Fruit fly (Drosophila melanogaster) whole organism, embryonic: Measurements from ENCODE around the gene CG32599.

ENCODE experiments used
- Adf1 ChIP-seq: fragments of 200-800 bp; sonication (Bioruptor generic); IDR thresholded peaks from 2 replicates; pipeline ENCODE4 v1.3.6; 2022; ENCODE audit warnings: missing biosample characterization, missing genetic modification characterization
- CG11093 ChIP-seq: fragments of 200-800 bp; sonication (Bioruptor generic); IDR thresholded peaks from 3 replicates; pipeline ENCODE4 v1.3.6; 2022; ENCODE audit warnings: missing biosample characterization, missing genetic modification characterization
- CG12744 ChIP-seq: fragments of 200-800 bp; sonication (Bioruptor generic); optimal IDR thresholded peaks from 2 replicates; lab custom pipeline; 2016; ENCODE audit warnings: missing biosample characterization, missing genetic modification characterization
- CG12769 ChIP-seq: fragments of 200-800 bp; sonication (Bioruptor generic); optimal IDR thresholded peaks from 2 replicates; lab custom pipeline; 2019; ENCODE audit warnings: missing biosample characterization, mild to moderate bottlenecking, missing genetic modification characterization, moderate library complexity
- CG1529 ChIP-seq: fragments of 200-800 bp; sonication (Bioruptor generic); optimal IDR thresholded peaks from 3 replicates; lab custom pipeline; 2018; ENCODE audit warnings: missing biosample characterization, missing genetic modification characterization
- CG15479 ChIP-seq: fragments of 200-800 bp; sonication (Bioruptor generic); optimal IDR thresholded peaks from 3 replicates; lab custom pipeline; 2019; ENCODE audit warnings: missing biosample characterization, mild to moderate bottlenecking, missing genetic modification characterization, moderate library complexity
- CG15514 ChIP-seq: fragments of 200-800 bp; sonication (Bioruptor generic); optimal IDR thresholded peaks from 3 replicates; lab custom pipeline; 2017; ENCODE audit warnings: missing biosample characterization, missing genetic modification characterization, mild to moderate bottlenecking, moderate library complexity, missing genetic modification reagents
- CG15696 ChIP-seq: fragments of 200-800 bp; sonication (Bioruptor generic); optimal IDR thresholded peaks from 2 replicates; lab custom pipeline; 2019; ENCODE audit warnings: missing biosample characterization, mild to moderate bottlenecking, missing genetic modification characterization, moderate library complexity
- CG2120 ChIP-seq: fragments of 200-800 bp; sonication (Bioruptor generic); optimal IDR thresholded peaks from 3 replicates; lab custom pipeline; 2016; ENCODE audit warnings: missing biosample characterization, missing genetic modification characterization
- CG2875 ChIP-seq: fragments of 200-800 bp; sonication (Bioruptor generic); optimal IDR thresholded peaks from 2 replicates; lab custom pipeline; 2017; ENCODE audit warnings: missing biosample characterization, mild to moderate bottlenecking, missing genetic modification characterization, missing genetic modification reagents
- CG6683 ChIP-seq: fragments of 200-800 bp; sonication (Bioruptor generic); optimal IDR thresholded peaks from 2 replicates; lab custom pipeline; 2017; ENCODE audit warnings: missing biosample characterization, mild to moderate bottlenecking, missing genetic modification characterization, missing genetic modification reagents
- CG6689 ChIP-seq: fragments of 200-800 bp; sonication (Bioruptor generic); IDR thresholded peaks from 2 replicates; pipeline ENCODE4 v1.3.6; 2022; ENCODE audit warnings: missing biosample characterization, missing genetic modification characterization
- CG7987 ChIP-seq: fragments of 200-800 bp; sonication (Bioruptor generic); optimal IDR thresholded peaks from 2 replicates; lab custom pipeline; 2018; ENCODE audit warnings: missing biosample characterization, mild to moderate bottlenecking, missing genetic modification characterization, moderate library complexity
- CG8290 ChIP-seq, 3 experiments: fragments of 200-800 bp; sonication (Bioruptor generic); optimal IDR thresholded peaks; 2 replicates each; lab custom pipeline; 2016 to 2019; ENCODE audit warnings: missing biosample characterization in 3 of 3, missing genetic modification characterization in 3 of 3, mild to moderate bottlenecking in 2 of 3, moderate library complexity in 1 of 3
- CG8924 ChIP-seq: fragments of 200-800 bp; optimal IDR thresholded peaks from 3 replicates; lab custom pipeline; 2019; ENCODE audit warnings: missing biosample characterization, mild to moderate bottlenecking, missing genetic modification characterization, moderate library complexity
- Dbx ChIP-seq: fragments of 200-800 bp; sonication (Bioruptor generic); IDR thresholded peaks from 3 replicates; pipeline ENCODE4 v1.3.6; 2022; ENCODE audit warnings: missing biosample characterization, missing genetic modification characterization
- Ets65A ChIP-seq: fragments of 200-800 bp; sonication (Bioruptor generic); peaks from one replicate; lab custom pipeline; 2016; ENCODE audit warnings: missing biosample characterization, missing genetic modification characterization
- GATAe ChIP-seq: fragments of 200-800 bp; sonication (Bioruptor generic); conservative IDR thresholded peaks from 2 replicates; pipeline ENCODE4 v1.3.6; 2022; ENCODE audit warnings: missing biosample characterization, missing genetic modification characterization
- Hr51 ChIP-seq, 2 experiments: fragments of 200-800 bp; sonication (Bioruptor generic); optimal IDR thresholded peaks; 2 replicates in 1 of 2; 3 replicates in 1 of 2; lab custom pipeline; 2016 to 2018; ENCODE audit warnings: missing biosample characterization in 2 of 2, missing genetic modification characterization in 2 of 2, mild to moderate bottlenecking in 1 of 2, moderate library complexity in 1 of 2
- NC2β ChIP-seq: fragments of 200-800 bp; sonication (Bioruptor generic); optimal IDR thresholded peaks from 2 replicates; lab custom pipeline; 2016; ENCODE audit warnings: missing biosample characterization, missing genetic modification characterization
- NFAT ChIP-seq: fragments of 200-800 bp; sonication (Bioruptor generic); IDR thresholded peaks from 2 replicates; pipeline ENCODE4 v1.3.6; 2022; ENCODE audit warnings: missing biosample characterization, missing genetic modification characterization
- Pdp1 ChIP-seq, 2 experiments: fragments of 200-800 bp; sonication (Bioruptor generic); optimal IDR thresholded peaks; 3 replicates each; lab custom pipeline; 2016; ENCODE audit warnings: missing biosample characterization in 2 of 2, missing genetic modification characterization in 2 of 2, mild to moderate bottlenecking in 1 of 2, moderate library complexity in 1 of 2
- Ravus ChIP-seq: fragments of 200-800 bp; sonication (Bioruptor generic); IDR thresholded peaks from 2 replicates; pipeline ENCODE4 v1.3.6; 2022; ENCODE audit warnings: missing biosample characterization, missing genetic modification characterization
- Stat92E ChIP-seq, 3 experiments: fragments of >200 bp in 2 of 3; fragments of 200-800 bp in 1 of 3; sonication (Bioruptor generic) in 1 of 3; optimal IDR thresholded peaks; 2 replicates each; lab custom pipeline; 2017 to 2019; ENCODE audit warnings: missing biosample characterization in 3 of 3, missing genetic modification characterization in 3 of 3, mild to moderate bottlenecking in 1 of 3, moderate library complexity in 1 of 3
- ab ChIP-seq: fragments of 200-800 bp; sonication (Bioruptor generic); optimal IDR thresholded peaks from 2 replicates; lab custom pipeline; 2016; ENCODE audit warnings: missing biosample characterization, missing genetic modification characterization
- ap ChIP-seq: fragments of 200-800 bp; sonication (Bioruptor generic); IDR thresholded peaks from 2 replicates; pipeline ENCODE4 v1.3.6; 2022; ENCODE audit warnings: missing biosample characterization, missing genetic modification characterization
- ash1 ChIP-seq: fragments of 200-800 bp; sonication (Bioruptor generic); optimal IDR thresholded peaks from 2 replicates; lab custom pipeline; 2018; ENCODE audit warnings: missing biosample characterization, mild to moderate bottlenecking, missing genetic modification characterization
- bigmax ChIP-seq: fragments of 200-800 bp; sonication (Bioruptor generic); optimal IDR thresholded peaks from 2 replicates; lab custom pipeline; 2018; ENCODE audit warnings: missing biosample characterization, mild to moderate bottlenecking, missing genetic modification characterization
- cad ChIP-seq: fragments of >200 bp; optimal IDR thresholded peaks from 2 replicates; lab custom pipeline; 2017; ENCODE audit warnings: missing biosample characterization, missing genetic modification characterization
- cg ChIP-seq: fragments of 200-800 bp; sonication (Bioruptor generic); optimal IDR thresholded peaks from 3 replicates; lab custom pipeline; 2019; ENCODE audit warnings: missing biosample characterization, mild to moderate bottlenecking, missing genetic modification characterization, moderate library complexity
- crc ChIP-seq: fragments of 200-800 bp; sonication (Bioruptor generic); optimal IDR thresholded peaks from 2 replicates; lab custom pipeline; 2016; ENCODE audit warnings: missing biosample characterization, missing genetic modification characterization
- croc ChIP-seq: fragments of 200-800 bp; sonication (Bioruptor generic); conservative IDR thresholded peaks from 3 replicates; pipeline ENCODE4 v1.3.6; 2022; ENCODE audit warnings: missing biosample characterization, missing genetic modification characterization
- crol ChIP-seq: fragments of 200-800 bp; sonication (Bioruptor generic); IDR thresholded peaks from 2 replicates; pipeline ENCODE4 v1.3.6; 2022; ENCODE audit warnings: missing biosample characterization, missing genetic modification characterization
- da ChIP-seq: fragments of 200-800 bp; sonication (Bioruptor generic); optimal IDR thresholded peaks from 2 replicates; lab custom pipeline; 2016; ENCODE audit warnings: missing biosample characterization, missing genetic modification characterization
- disco-r ChIP-seq: fragments of 200-800 bp; sonication (Bioruptor generic); optimal IDR thresholded peaks from 2 replicates; lab custom pipeline; 2016; ENCODE audit warnings: missing biosample characterization, missing genetic modification characterization
- gce ChIP-seq: fragments of 200-800 bp; sonication (Bioruptor generic); IDR thresholded peaks from 3 replicates; pipeline ENCODE4 v1.3.6; 2022; ENCODE audit warnings: missing biosample characterization, missing genetic modification characterization
- kay ChIP-seq: fragments of 200-800 bp; sonication (Bioruptor generic); optimal IDR thresholded peaks from 2 replicates; lab custom pipeline; 2016; ENCODE audit warnings: missing biosample characterization, missing genetic modification characterization
- kni ChIP-seq: fragments of 200-800 bp; sonication (Bioruptor generic); optimal IDR thresholded peaks from 3 replicates; lab custom pipeline; 2017; ENCODE audit warnings: mild to moderate bottlenecking, missing biosample characterization, missing genetic modification reagents, missing genetic modification characterization
- lab ChIP-seq: fragments of 200-800 bp; sonication (Bioruptor generic); optimal IDR thresholded peaks from 3 replicates; lab custom pipeline; 2017; ENCODE audit warnings: missing biosample characterization, missing genetic modification characterization, mild to moderate bottlenecking, moderate library complexity, missing genetic modification reagents
- lilli ChIP-seq: fragments of 200-800 bp; sonication (Bioruptor generic); optimal IDR thresholded peaks from 3 replicates; lab custom pipeline; 2016; ENCODE audit warnings: missing biosample characterization, missing genetic modification characterization
- odd ChIP-seq: fragments of 200-800 bp; sonication (Bioruptor generic); optimal IDR thresholded peaks from 2 replicates; lab custom pipeline; 2017; ENCODE audit warnings: missing biosample characterization, mild to moderate bottlenecking, missing genetic modification characterization
- pnt ChIP-seq: fragments of 200-800 bp; sonication (Bioruptor generic); optimal IDR thresholded peaks from 3 replicates; lab custom pipeline; 2016; ENCODE audit warnings: missing biosample characterization, missing genetic modification characterization
- scrt ChIP-seq: fragments of 200-800 bp; sonication (Bioruptor generic); optimal IDR thresholded peaks from 2 replicates; lab custom pipeline; 2018; ENCODE audit warnings: missing biosample characterization, mild to moderate bottlenecking, missing genetic modification characterization, moderate library complexity
- slbo ChIP-seq: fragments of 200-800 bp; sonication (Bioruptor generic); IDR thresholded peaks from 2 replicates; pipeline ENCODE4 v1.3.6; 2022; ENCODE audit warnings: missing biosample characterization, missing genetic modification characterization
- sob ChIP-seq: fragments of 200-800 bp; sonication (Bioruptor generic); IDR thresholded peaks from 2 replicates; pipeline ENCODE4 v1.3.6; 2022; ENCODE audit warnings: missing biosample characterization, missing genetic modification characterization
- twi ChIP-seq: fragments of 200-800 bp; optimal IDR thresholded peaks from 2 replicates; lab custom pipeline; 2019; ENCODE audit warnings: missing biosample characterization, mild to moderate bottlenecking, missing genetic modification characterization, moderate library complexity
- unpg ChIP-seq: fragments of 200-800 bp; sonication (Bioruptor generic); optimal IDR thresholded peaks from 3 replicates; lab custom pipeline; 2018; ENCODE audit warnings: missing biosample characterization, mild to moderate bottlenecking, missing genetic modification characterization, moderate library complexity
- z ChIP-seq: fragments of 200-800 bp; sonication (Bioruptor generic); IDR thresholded peaks from 3 replicates; pipeline ENCODE4 v1.3.6; 2022; ENCODE audit warnings: missing biosample characterization, missing genetic modification characterization

The CG32599 gene

dm6 chrX:14214505-14215449 is 28.7 kb upstream of the CG32599 start (continued):
- TF ChIP-seq NFAT (GFP tag; lab: Robert Waterston, UW) = no peak
- TF ChIP-seq ash1 (GFP tag; lab: Kevin White, UChicago) = no peak
- peak; percentile 69 for TF ChIP-seq slbo (GFP tag; lab: Robert Waterston, UW)
- peak; percentile 72 for TF ChIP-seq lab (GFP tag; lab: Kevin White, UChicago)
- TF ChIP-seq unpg (GFP tag; lab: Kevin White, UChicago) = peak; percentile 61
- TF ChIP-seq CG1529 (GFP tag; lab: Kevin White, UChicago) = no peak
- TF ChIP-seq da (GFP tag; lab: Kevin White, UChicago) = no peak
- no peak for TF ChIP-seq Adf1 (GFP tag; lab: Robert Waterston, UW)
- TF ChIP-seq cad = no peak
- no peak for TF ChIP-seq bigmax
- no peak for TF ChIP-seq CG7987 (GFP tag; lab: Kevin White, UChicago)
- 0 out of 2 replicates have a peak, but pooled peaks have one; percentile 18 for TF ChIP-seq sob (GFP tag; lab: Robert Waterston, UW)
- no peak for TF ChIP-seq CG15479 (GFP tag; lab: Kevin White, UChicago)
- no peak for TF ChIP-seq z (GFP tag; lab: Robert Waterston, UW)
- no peak for TF ChIP-seq disco-r (GFP tag; lab: Kevin White, UChicago)
- TF ChIP-seq crc (GFP tag; lab: Kevin White, UChicago) = no peak
- TF ChIP-seq kni = no peak
- peak; percentile 6 for TF ChIP-seq CG15696 (tag; lab: Kevin White, UChicago)
- no peak for TF ChIP-seq croc (GFP tag; lab: Robert Waterston, UW)
- no peak for TF ChIP-seq odd (GFP tag; lab: Kevin White, UChicago)
- no peak for TF ChIP-seq Dbx
- TF ChIP-seq CG2120 (GFP tag; lab: Kevin White, UChicago) = peak; percentile 21
- no peak for TF ChIP-seq gce
- TF ChIP-seq ab (GFP tag; lab: Kevin White, UChicago) = no peak
- TF ChIP-seq CG11093 (GFP tag; lab: Robert Waterston, UW) = 0 out of 3 replicates have a peak, but pooled peaks have one; percentile 30
- TF ChIP-seq ap (GFP tag; lab: Robert Waterston, UW) = peak; percentile 37; the same call in 1 of the 2 replicates
- peak; percentile 17 for TF ChIP-seq Ets65A (GFP tag; lab: Kevin White, UChicago)
- TF ChIP-seq cg (GFP tag; lab: Kevin White, UChicago) = no peak
- no peak for TF ChIP-seq CG8290 (GFP tag; optimal IDR thresholded peaks at IDR 0.05; lab: Kevin White, UChicago)
- no peak for TF ChIP-seq CG8290 (tag; optimal IDR thresholded peaks at IDR 0.05; lab: Kevin White, UChicago)
- TF ChIP-seq CG6689 (GFP tag; lab: Robert Waterston, UW) = peak; percentile 49
- TF ChIP-seq Ravus = no peak
- no peak for TF ChIP-seq CG2875
- TF ChIP-seq kay = no peak
- TF ChIP-seq pnt = no peak
- TF ChIP-seq CG6683 (GFP tag; lab: Kevin White, UChicago) = peak; percentile 18
- TF ChIP-seq NC2β = no peak
- no peak for TF ChIP-seq twi
- peak; percentile 73 for TF ChIP-seq crol (GFP tag; lab: Robert Waterston, UW)
- no peak for TF ChIP-seq CG12744 (GFP tag; lab: Kevin White, UChicago)
- TF ChIP-seq lilli (GFP tag; lab: Kevin White, UChicago) = no peak
- TF ChIP-seq Pdp1 (GFP tag; optimal IDR thresholded peaks at IDR 0.05; lab: Kevin White, UChicago) = no peak
- TF ChIP-seq scrt (GFP tag; lab: Kevin White, UChicago) = peak; percentile 43
- peak; percentile 19 for TF ChIP-seq CG15514 (GFP tag; lab: Kevin White, UChicago)
- TF ChIP-seq Hr51 (GFP tag; optimal IDR thresholded peaks at IDR 0.05; lab: Kevin White, UChicago) = peak in 1 of 2 experiments; percentile 59
- no peak for TF ChIP-seq Stat92E (GFP tag; optimal IDR thresholded peaks at IDR 0.05; lab: Kevin White, UChicago)
- no peak for TF ChIP-seq GATAe
- TF ChIP-seq CG8924 (tag; lab: Kevin White, UChicago) = peak; percentile 37
- no peak for TF ChIP-seq CG12769
